Worm (Caenorhabditis elegans): ENCODE results near the gene unc-16.

DNA sequence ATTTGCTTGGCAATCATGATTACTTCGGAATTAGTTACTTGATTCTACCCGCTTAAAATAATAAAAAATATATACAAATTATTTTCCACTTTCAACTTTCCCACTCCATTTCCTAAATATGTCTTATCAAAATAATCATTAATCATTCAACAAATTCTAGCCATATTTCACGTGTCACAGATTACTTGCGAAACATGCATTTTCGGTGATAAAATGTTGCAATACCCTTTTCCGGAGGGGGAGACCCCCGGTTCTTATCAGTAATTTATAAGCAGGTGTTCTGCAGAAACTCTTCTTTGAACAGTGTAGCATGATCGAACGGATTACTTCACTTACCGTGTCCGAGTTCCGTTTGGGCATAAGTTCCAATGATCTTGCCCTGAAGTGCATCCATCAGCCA, 44.2 kb downstream of the unc-16 start:
- TF ChIP-seq ces-1 (GFP tag; optimal IDR thresholded peaks at IDR 0.05): no peak
- TF ChIP-seq flh-1 (GFP tag; optimal IDR thresholded peaks at IDR 0.05): no peak

Data from whole organism, mixed stage, embryonic.